Fruit fly (Drosophila melanogaster) whole organism, wandering third instar larva: ENCODE data around the gene Sgsf.

Experiments used
- Dfd ChIP-seq: fragments of >200 bp; optimal IDR thresholded peaks from 2 replicates; lab custom pipeline; 2017; ENCODE audit warnings: missing biosample characterization, missing genetic modification characterization
- Hr78 ChIP-seq: fragments of >200 bp; optimal IDR thresholded peaks from 2 replicates; lab custom pipeline; 2017; ENCODE audit warnings: missing biosample characterization, missing genetic modification characterization
- br ChIP-seq: fragments of 200-800 bp; sonication (Bioruptor generic); optimal IDR thresholded peaks from 2 replicates; lab custom pipeline; 2016; ENCODE audit warnings: missing biosample characterization, missing genetic modification characterization

DNA sequence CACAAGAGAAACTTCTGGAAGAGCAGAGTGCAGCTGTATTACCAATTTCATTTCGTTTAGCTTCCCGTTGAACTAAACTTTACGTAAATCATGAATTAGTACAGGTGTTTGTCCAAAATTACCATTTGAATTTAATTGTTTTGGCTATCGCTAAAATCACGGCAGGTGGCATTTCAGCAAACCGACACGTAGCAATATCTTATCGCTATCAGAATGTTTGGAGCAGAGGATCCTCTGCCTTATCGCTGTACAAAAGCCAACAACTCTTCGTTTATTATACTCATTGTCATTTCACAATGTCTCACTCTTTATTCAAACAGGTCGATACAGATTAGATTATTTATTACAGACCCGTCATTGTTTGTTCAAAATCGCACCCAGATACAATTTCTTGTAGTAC, 24.4 kb downstream of the Sgsf start:
- TF ChIP-seq Dfd (GFP tag; lab: Kevin White, UChicago) (no peak), br (no peak), Hr78 (GFP tag; lab: Kevin White, UChicago) (no peak)
